Fruit fly (Drosophila melanogaster) whole organism, embryonic: ENCODE data around the gene Pp4-19C.
A peak's percentile ranks its signal among the peaks of the same experiment; 100 is the strongest.

ENCODE experiments used
- Bgb ChIP-seq: fragments of 200-800 bp; sonication (Bioruptor generic); IDR thresholded peaks from 2 replicates; pipeline ENCODE4 v1.3.6; 2022; ENCODE audit warnings: missing biosample characterization, missing genetic modification characterization; ENCODE audit not compliant: partially characterized antibody
- CG12659 ChIP-seq: fragments of 200-800 bp; sonication (Bioruptor generic); optimal IDR thresholded peaks from 3 replicates; lab custom pipeline; 2017; ENCODE audit warnings: mild to moderate bottlenecking, missing biosample characterization, missing genetic modification reagents, missing genetic modification characterization
- CG13287 ChIP-seq: fragments of 200-800 bp; sonication (Bioruptor generic); IDR thresholded peaks from 2 replicates; pipeline ENCODE4 v1.3.6; 2022; ENCODE audit warnings: missing biosample characterization, missing genetic modification characterization; ENCODE audit not compliant: partially characterized antibody
- CG14710 ChIP-seq: fragments of 200-800 bp; sonication (Bioruptor generic); optimal IDR thresholded peaks from 3 replicates; lab custom pipeline; 2019; ENCODE audit warnings: missing biosample characterization, mild to moderate bottlenecking, missing genetic modification characterization, moderate library complexity
- CG15514 ChIP-seq: fragments of 200-800 bp; sonication (Bioruptor generic); optimal IDR thresholded peaks from 3 replicates; lab custom pipeline; 2017; ENCODE audit warnings: missing biosample characterization, missing genetic modification characterization, mild to moderate bottlenecking, moderate library complexity, missing genetic modification reagents
- CG1603 ChIP-seq: fragments of 200-800 bp; sonication (Bioruptor generic); optimal IDR thresholded peaks from 2 replicates; lab custom pipeline; 2019; ENCODE audit warnings: missing biosample characterization, mild to moderate bottlenecking, missing genetic modification characterization, moderate library complexity
- CG16813 ChIP-seq: fragments of 200-800 bp; sonication (Bioruptor generic); IDR thresholded peaks from 3 replicates; pipeline ENCODE4 v1.3.6; 2022; ENCODE audit warnings: missing biosample characterization, missing genetic modification characterization; ENCODE audit not compliant: partially characterized antibody
- CG17802 ChIP-seq: fragments of 200-800 bp; sonication (Bioruptor generic); optimal IDR thresholded peaks from 2 replicates; lab custom pipeline; 2018; ENCODE audit warnings: missing biosample characterization, mild to moderate bottlenecking, missing genetic modification characterization, moderate library complexity
- CG18011 ChIP-seq: fragments of 200-800 bp; sonication (Bioruptor generic); optimal IDR thresholded peaks from 2 replicates; lab custom pipeline; 2017; ENCODE audit warnings: missing biosample characterization, missing genetic modification characterization, mild to moderate bottlenecking, moderate library complexity, missing genotype
- CG2129 ChIP-seq: fragments of 200-800 bp; sonication (Bioruptor generic); IDR thresholded peaks from 2 replicates; pipeline ENCODE4 v1.3.6; 2022; ENCODE audit warnings: missing biosample characterization, missing genetic modification characterization; ENCODE audit not compliant: partially characterized antibody
- CG2199 ChIP-seq: fragments of 200-800 bp; sonication (Bioruptor generic); IDR thresholded peaks from 3 replicates; pipeline ENCODE4 v1.3.6; 2022; ENCODE audit warnings: missing biosample characterization, missing genetic modification characterization
- CG32772 ChIP-seq: fragments of 200-800 bp; sonication (Bioruptor generic); IDR thresholded peaks from 2 replicates; pipeline ENCODE4 v1.3.6; 2022; ENCODE audit warnings: missing biosample characterization, missing genetic modification characterization
- CG34422 ChIP-seq: fragments of 200-800 bp; sonication (Bioruptor generic); IDR thresholded peaks from 3 replicates; pipeline ENCODE4 v1.3.6; 2022; ENCODE audit warnings: missing biosample characterization, missing genetic modification characterization
- CG3995 ChIP-seq: fragments of 200-800 bp; sonication (Bioruptor generic); optimal IDR thresholded peaks from 3 replicates; lab custom pipeline; 2016; ENCODE audit warnings: missing biosample characterization, missing genetic modification characterization
- CG4404 ChIP-seq: fragments of 200-800 bp; sonication (Bioruptor generic); IDR thresholded peaks from 2 replicates; pipeline ENCODE4 v1.3.6; 2022; ENCODE audit warnings: missing biosample characterization, missing genetic modification characterization
- CG4854 ChIP-seq: fragments of 200-800 bp; sonication (Bioruptor generic); optimal IDR thresholded peaks from 2 replicates; lab custom pipeline; 2016; ENCODE audit warnings: missing biosample characterization, missing genetic modification characterization, inconsistent platforms
- CG6813 ChIP-seq: fragments of 200-800 bp; sonication (Bioruptor generic); optimal IDR thresholded peaks from 2 replicates; lab custom pipeline; 2017; ENCODE audit warnings: missing biosample characterization, missing genetic modification characterization, mild to moderate bottlenecking, moderate library complexity, missing genetic modification reagents
- CG8290 ChIP-seq, 3 experiments: fragments of 200-800 bp; sonication (Bioruptor generic); optimal IDR thresholded peaks; 2 replicates each; lab custom pipeline; 2016 to 2019; ENCODE audit warnings: missing biosample characterization in 3 of 3, missing genetic modification characterization in 3 of 3, mild to moderate bottlenecking in 2 of 3, moderate library complexity in 1 of 3
- CG9727 ChIP-seq: fragments of 200-800 bp; sonication (Bioruptor generic); optimal IDR thresholded peaks from 3 replicates; lab custom pipeline; 2017; ENCODE audit warnings: missing biosample characterization, mild to moderate bottlenecking, missing genetic modification characterization
- CG9797 ChIP-seq: fragments of 200-800 bp; sonication (Bioruptor generic); optimal IDR thresholded peaks from 3 replicates; lab custom pipeline; 2018; ENCODE audit warnings: missing biosample characterization, mild to moderate bottlenecking, missing genetic modification characterization
- Dll ChIP-seq: fragments of 200-800 bp; sonication (Bioruptor generic); IDR thresholded peaks from 4 replicates; pipeline ENCODE4 v1.3.6; 2022; ENCODE audit warnings: missing biosample characterization, missing genetic modification characterization; ENCODE audit not compliant: partially characterized antibody
- Dp ChIP-seq: fragments of 200-800 bp; sonication (Bioruptor generic); optimal IDR thresholded peaks from 2 replicates; lab custom pipeline; 2018; ENCODE audit warnings: missing biosample characterization, mild to moderate bottlenecking, missing genetic modification characterization, moderate library complexity
- E2f2 ChIP-seq: fragments of 200-800 bp; sonication (Bioruptor generic); IDR thresholded peaks from 2 replicates; pipeline ENCODE4 v1.3.6; 2022; ENCODE audit warnings: missing biosample characterization, missing genetic modification characterization
- HmgZ ChIP-seq: fragments of 200-800 bp; sonication (Bioruptor generic); optimal IDR thresholded peaks from 2 replicates; lab custom pipeline; 2018; ENCODE audit warnings: missing biosample characterization, mild to moderate bottlenecking, missing genetic modification characterization
- Hr3 ChIP-seq: fragments of 200-800 bp; sonication (Bioruptor generic); optimal IDR thresholded peaks from 3 replicates; lab custom pipeline; 2016; ENCODE audit warnings: missing biosample characterization, missing genetic modification characterization
- Lhr ChIP-seq: fragments of 200-800 bp; sonication (Bioruptor generic); optimal IDR thresholded peaks from 3 replicates; lab custom pipeline; 2017; ENCODE audit warnings: mild to moderate bottlenecking, missing biosample characterization, missing genetic modification reagents, missing genetic modification characterization
- MBD-R2 ChIP-seq: fragments of 200-800 bp; sonication (Bioruptor generic); IDR thresholded peaks from 2 replicates; pipeline ENCODE4 v1.3.6; 2022; ENCODE audit warnings: missing biosample characterization, missing genetic modification characterization
- Myb ChIP-seq: fragments of 200-800 bp; sonication (Bioruptor generic); optimal IDR thresholded peaks from 2 replicates; lab custom pipeline; 2016; ENCODE audit warnings: missing biosample characterization, missing genetic modification characterization
- Scr ChIP-seq: fragments of 200-800 bp; sonication (Bioruptor generic); IDR thresholded peaks from 2 replicates; pipeline ENCODE4 v1.3.6; 2022; ENCODE audit warnings: missing biosample characterization, missing genetic modification characterization; ENCODE audit not compliant: partially characterized antibody
- Tbp ChIP-seq: fragments of >200 bp; optimal IDR thresholded peaks from 2 replicates; lab custom pipeline; 2018; ENCODE audit warnings: missing biosample characterization, missing genetic modification characterization
- amos ChIP-seq: fragments of 200-800 bp; sonication (Bioruptor generic); IDR thresholded peaks from 2 replicates; pipeline ENCODE4 v1.3.6; 2022; ENCODE audit warnings: missing biosample characterization, missing genetic modification characterization; ENCODE audit not compliant: partially characterized antibody
- ase ChIP-seq: fragments of 200-800 bp; sonication (Bioruptor generic); IDR thresholded peaks from 3 replicates; pipeline ENCODE4 v1.3.6; 2022; ENCODE audit warnings: missing biosample characterization, missing genetic modification characterization
- bbx ChIP-seq: fragments of 200-800 bp; sonication (Bioruptor generic); IDR thresholded peaks from 2 replicates; pipeline ENCODE4 v1.3.6; 2022; ENCODE audit warnings: missing biosample characterization, missing genetic modification characterization; ENCODE audit not compliant: partially characterized antibody
- crp ChIP-seq, 2 experiments: fragments of 200-800 bp; sonication (Bioruptor generic); optimal IDR thresholded peaks; 2 replicates in 1 of 2; 3 replicates in 1 of 2; lab custom pipeline; 2017; ENCODE audit warnings: missing biosample characterization in 2 of 2, missing genetic modification characterization in 2 of 2, mild to moderate bottlenecking in 1 of 2, moderate library complexity in 1 of 2
- gfzf ChIP-seq: fragments of 200-800 bp; sonication (Bioruptor generic); optimal IDR thresholded peaks from 2 replicates; lab custom pipeline; 2016; ENCODE audit warnings: missing biosample characterization, mild to moderate bottlenecking, missing genetic modification characterization, moderate library complexity
- hbn ChIP-seq: fragments of 200-800 bp; sonication (Bioruptor generic); IDR thresholded peaks from 2 replicates; pipeline ENCODE4 v1.3.6; 2022; ENCODE audit warnings: missing biosample characterization, missing genetic modification characterization; ENCODE audit not compliant: partially characterized antibody
- knrl ChIP-seq: fragments of 200-800 bp; sonication (Bioruptor generic); IDR thresholded peaks from 3 replicates; pipeline ENCODE4 v1.3.6; 2022; ENCODE audit warnings: missing biosample characterization, missing genetic modification characterization; ENCODE audit not compliant: partially characterized antibody
- lov ChIP-seq, 2 experiments: fragments of 200-800 bp in 1 of 2; fragments of >200 bp in 1 of 2; sonication (Bioruptor generic) in 1 of 2; IDR thresholded peaks in 1 of 2; optimal IDR thresholded peaks in 1 of 2; 2 replicates in 1 of 2; 3 replicates in 1 of 2; pipeline versions ENCODE4 v1.3.6 to Lab custom; 2017 to 2022; ENCODE audit warnings: missing biosample characterization in 1 of 2, missing genetic modification characterization in 1 of 2
- pan ChIP-seq, 4 experiments: fragments of >200 bp in 3 of 4; fragments of 200-800 bp in 1 of 4; sonication (Bioruptor generic) in 1 of 4; optimal IDR thresholded peaks in 3 of 4; IDR thresholded peaks in 1 of 4; 2 replicates each; pipeline versions ENCODE4 v1.3.6 to Lab custom; 2017 to 2022; ENCODE audit warnings: missing biosample characterization in 2 of 4, missing genetic modification characterization in 2 of 4, mixed read lengths in 1 of 4
- ranshi ChIP-seq: fragments of 200-800 bp; sonication (Bioruptor generic); IDR thresholded peaks from 2 replicates; pipeline ENCODE4 v1.3.6; 2022; ENCODE audit warnings: missing biosample characterization, missing genetic modification characterization
- sd ChIP-seq: fragments of 200-800 bp; sonication (Bioruptor generic); optimal IDR thresholded peaks from 3 replicates; lab custom pipeline; 2018; ENCODE audit warnings: missing biosample characterization, mild to moderate bottlenecking, missing genetic modification characterization, moderate library complexity
- sens ChIP-seq: fragments of 200-800 bp; sonication (Bioruptor generic); peaks from one replicate; lab custom pipeline; 2016; ENCODE audit warnings: missing biosample characterization, missing genetic modification characterization
- sug ChIP-seq: fragments of 200-800 bp; optimal IDR thresholded peaks from 2 replicates; lab custom pipeline; 2019; ENCODE audit warnings: missing biosample characterization, mild to moderate bottlenecking, missing genetic modification characterization, moderate library complexity
- tio ChIP-seq: fragments of 200-800 bp; sonication (Bioruptor generic); optimal IDR thresholded peaks from 2 replicates; lab custom pipeline; 2017; ENCODE audit warnings: missing biosample characterization, missing genetic modification characterization, inconsistent platforms
- trem ChIP-seq: fragments of 200-800 bp; optimal IDR thresholded peaks from 3 replicates; lab custom pipeline; 2019; ENCODE audit warnings: missing biosample characterization, mild to moderate bottlenecking, missing genetic modification characterization, moderate library complexity
- unc-4 ChIP-seq: fragments of 200-800 bp; sonication (Bioruptor generic); IDR thresholded peaks from 2 replicates; pipeline ENCODE4 v1.3.6; 2022; ENCODE audit warnings: missing biosample characterization, missing genetic modification characterization; ENCODE audit not compliant: partially characterized antibody

Pp4-19C gene

DNA sequence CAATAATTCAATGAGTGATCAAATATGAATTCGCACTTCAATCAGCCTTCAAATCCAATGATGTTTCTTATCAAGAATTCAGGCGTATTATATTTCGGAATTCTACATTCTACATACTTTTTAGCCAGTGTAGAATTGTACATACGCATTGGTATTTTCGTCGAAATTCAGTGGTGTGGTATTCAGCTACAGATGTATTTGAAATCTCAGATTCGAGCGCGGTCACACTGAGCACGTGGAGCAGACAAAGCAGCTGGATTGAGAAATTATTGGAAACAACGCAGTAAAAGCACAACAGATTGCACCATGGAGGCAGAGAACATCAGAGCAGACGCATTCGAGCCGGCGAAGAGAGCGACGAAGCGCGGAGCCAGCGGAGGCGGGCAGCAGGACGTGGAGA, 32.6 kb downstream of the Pp4-19C start:
- TF ChIP-seq tio (GFP tag; lab: Kevin White, UChicago) (no peak), hbn (no peak), gfzf (GFP tag; lab: Kevin White, UChicago) (peak; percentile 82), ase (GFP tag; lab: Robert Waterston, UW) (no peak), Scr (GFP tag; lab: Robert Waterston, UW) (peak; percentile 17; the same call in 1 of the 2 replicates), Tbp (GFP tag; lab: Kevin White, UChicago) (no peak), CG32772 (GFP tag; lab: Robert Waterston, UW) (no peak), CG14710 (tag; lab: Kevin White, UChicago) (peak; percentile 35), CG17802 (tag; lab: Kevin White, UChicago) (no peak), Bgb (GFP tag; lab: Robert Waterston, UW) (peak; percentile 55), CG9797 (GFP tag; lab: Kevin White, UChicago) (peak; percentile 80), CG6813 (GFP tag; lab: Kevin White, UChicago) (no peak), Myb (GFP tag; lab: Kevin White, UChicago) (peak; percentile 52), CG4854 (GFP tag; lab: Kevin White, UChicago) (no peak), CG2129 (no peak), sug (tag; lab: Kevin White, UChicago) (peak; percentile 7), MBD-R2 (GFP tag; lab: Robert Waterston, UW) (peak; percentile 87), CG13287 (GFP tag; lab: Robert Waterston, UW) (peak; percentile 45; the same call in 1 of the 2 replicates), Lhr (GFP tag; lab: Kevin White, UChicago) (peak; percentile 17), CG9727 (GFP tag; lab: Kevin White, UChicago) (no peak), crp (GFP tag; optimal IDR thresholded peaks at IDR 0.05; lab: Kevin White, UChicago) (peak in 1 of 2 experiments; percentile 74), unc-4 (GFP tag; lab: Robert Waterston, UW) (0 out of 2 replicates have a peak, but pooled peaks have one; percentile 16), CG8290 (GFP tag; optimal IDR thresholded peaks at IDR 0.05; lab: Kevin White, UChicago) (peak; percentile 7), CG8290 (tag; optimal IDR thresholded peaks at IDR 0.05; lab: Kevin White, UChicago) (peak in 1 of 2 experiments; percentile 46), ranshi (no peak), trem (tag; lab: Kevin White, UChicago) (peak; percentile 28), CG1603 (peak; percentile 78), bbx (GFP tag; lab: Robert Waterston, UW) (0 out of 2 replicates have a peak, but pooled peaks have one; percentile 34), CG3995 (GFP tag; lab: Kevin White, UChicago) (peak; percentile 7), E2f2 (GFP tag; lab: Robert Waterston, UW) (peak; percentile 42), CG16813 (GFP tag; lab: Robert Waterston, UW) (peak; percentile 43; the same call in 1 of the 3 replicates), pan (optimal IDR thresholded peaks at IDR 0.05; lab: Kevin White, UChicago) (no peak), pan (GFP tag; optimal IDR thresholded peaks at IDR 0.05 in 1 of 2, IDR thresholded peaks at IDR 0.05 in 1 of 2) (no peak), CG4404 (no peak), knrl (peak; percentile 28; the same call in 1 of the 3 replicates), Dll (0 out of 4 replicates have a peak, but pooled peaks have one; percentile 20), Dp (GFP tag; lab: Kevin White, UChicago) (peak; percentile 38), CG18011 (GFP tag; lab: Kevin White, UChicago) (peak; percentile 41), lov (optimal IDR thresholded peaks at IDR 0.05; lab: Kevin White, UChicago) (no peak), lov (GFP tag; IDR thresholded peaks at IDR 0.05; lab: Robert Waterston, UW) (no peak), Hr3 (no peak), CG12659 (GFP tag; lab: Kevin White, UChicago) (peak; percentile 15), CG15514 (peak; percentile 7), sd (tag; lab: Kevin White, UChicago) (peak; percentile 43), amos (GFP tag; lab: Robert Waterston, UW) (peak; percentile 41; the same call in 1 of the 2 replicates), CG2199 (0 out of 3 replicates have a peak, but pooled peaks have one; percentile 31), HmgZ (tag; lab: Kevin White, UChicago) (peak; percentile 53), CG34422 (GFP tag; lab: Robert Waterston, UW) (peak; percentile 41; the same call in 1 of the 3 replicates), sens (GFP tag; lab: Kevin White, UChicago) (peak; percentile 9)
